Worm (Caenorhabditis elegans): Measurements from ENCODE around the gene symk-1.

DNA sequence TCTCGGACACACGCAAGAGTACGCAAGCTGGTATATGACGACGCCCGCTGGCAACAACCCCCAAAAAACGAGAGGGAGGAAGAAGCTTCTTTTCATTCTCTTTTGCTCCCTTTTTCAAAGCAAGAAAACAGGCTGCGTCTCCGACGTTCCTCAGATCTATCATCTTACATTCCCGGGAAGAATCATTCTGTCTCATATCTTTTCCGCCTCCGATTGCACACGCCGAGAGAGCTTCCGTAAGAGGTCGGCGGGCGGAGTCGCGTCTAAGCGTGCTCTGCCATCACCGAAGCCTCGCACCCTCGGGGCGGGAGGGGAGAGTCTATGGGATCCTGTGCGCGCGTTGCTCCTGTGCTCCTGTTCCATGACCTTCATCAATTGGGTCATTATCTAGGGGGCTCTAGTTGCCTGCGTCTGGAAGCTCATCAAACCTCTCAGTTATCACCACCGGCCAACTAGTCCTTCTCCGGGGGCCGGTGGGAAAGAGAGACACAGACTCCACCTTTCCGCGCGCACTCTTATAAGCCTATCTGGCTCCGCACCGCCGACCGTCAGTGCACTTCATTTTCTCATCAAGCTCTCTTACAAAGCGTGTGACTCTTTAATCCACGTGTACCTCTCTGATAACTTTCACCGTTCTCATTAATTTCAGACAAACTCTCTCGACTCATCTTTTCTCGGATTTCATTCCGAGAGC, 24.4 kb upstream of the symk-1 start, which contains the start of the genes slc-17.8 and asns-1:
- TF ChIP-seq zip-8 (tag; optimal IDR thresholded peaks at IDR 0.05), result no peak
- no peak for TF ChIP-seq snpc-4 (tag; optimal IDR thresholded peaks at IDR 0.05)
- no peak for TF ChIP-seq nhr-28 (tag; optimal IDR thresholded peaks at IDR 0.05)
- no peak for TF ChIP-seq pha-4 (tag; optimal IDR thresholded peaks at IDR 0.05)

All from whole organism, mixed stage, embryonic.